Worm (Caenorhabditis elegans): ENCODE measurements around the gene K08D8.5.
A peak's percentile ranks its signal among the peaks of the same experiment; 100 is the strongest.

The K08D8.5 gene

DNA sequence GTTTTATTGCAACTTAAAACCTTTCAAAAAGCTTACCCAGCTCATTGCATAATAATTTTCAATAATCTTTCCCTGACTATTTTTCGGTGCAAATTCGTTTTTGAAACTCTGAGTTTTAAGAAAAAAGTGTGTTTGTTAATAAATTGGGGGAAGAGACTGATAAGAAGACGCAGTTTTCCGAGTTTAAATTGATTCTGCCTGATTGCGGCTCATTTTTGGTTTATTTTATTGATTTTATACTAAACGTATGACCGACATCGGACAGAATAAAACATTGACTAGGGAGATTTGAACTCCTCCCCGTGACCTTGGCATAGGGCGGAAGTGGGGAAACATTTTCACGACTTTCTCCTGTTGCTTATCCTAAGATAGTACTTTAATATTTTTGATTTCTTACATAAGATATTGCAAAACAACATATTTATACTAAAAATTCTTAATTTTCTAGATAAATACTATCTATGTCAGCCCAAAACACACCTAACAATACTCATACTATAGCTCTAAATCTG, 15.5 kb downstream of the K08D8.5 start, which contains the start of gene K08D8.7:
Gene K08D8.7, plus strand, starts transcription at position 462 of the 512 bp plus-strand sequence.
- no peak for TF ChIP-seq elt-3 (tag; optimal IDR thresholded peaks at IDR 0.05)
- no peak for TF ChIP-seq ZK546.5 (tag; optimal IDR thresholded peaks at IDR 0.05)
- no peak for TF ChIP-seq mdl-1 (tag; optimal IDR thresholded peaks at IDR 0.05)
- TF ChIP-seq fos-1 (tag; optimal IDR thresholded peaks at IDR 0.05): peak; percentile 70
- no peak for TF ChIP-seq ztf-4 (tag; optimal IDR thresholded peaks at IDR 0.05)

DNA sequence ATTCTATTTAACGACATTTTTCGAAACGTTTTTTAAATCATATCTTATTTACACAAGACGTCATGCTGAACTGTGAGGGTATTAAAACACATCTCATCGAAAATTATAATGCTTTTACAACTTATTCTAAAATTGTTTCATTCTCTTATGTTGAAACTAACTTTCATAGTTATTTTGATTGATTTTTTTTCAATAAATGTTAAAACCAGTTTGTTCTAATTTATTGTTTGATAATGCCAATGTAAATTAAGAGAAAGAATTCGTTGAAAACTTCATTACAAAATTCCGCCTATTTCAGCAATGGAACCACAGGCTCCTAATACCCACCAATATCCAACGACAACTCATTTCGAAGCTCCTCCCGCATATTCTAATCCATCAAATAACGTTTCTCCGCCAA, 16.9 kb downstream of the K08D8.5 start, which contains the start of gene K08D8.11:
Gene K08D8.11, plus strand, starts transcription at position 301 of the 400 bp plus-strand sequence.
- TF ChIP-seq mdl-1 (tag; optimal IDR thresholded peaks at IDR 0.05) (no peak), ZK546.5 (tag; optimal IDR thresholded peaks at IDR 0.05) (no peak), nhr-11 (tag; optimal IDR thresholded peaks at IDR 0.05) (no peak), sem-4 (tag; optimal IDR thresholded peaks at IDR 0.05) (no peak)

DNA sequence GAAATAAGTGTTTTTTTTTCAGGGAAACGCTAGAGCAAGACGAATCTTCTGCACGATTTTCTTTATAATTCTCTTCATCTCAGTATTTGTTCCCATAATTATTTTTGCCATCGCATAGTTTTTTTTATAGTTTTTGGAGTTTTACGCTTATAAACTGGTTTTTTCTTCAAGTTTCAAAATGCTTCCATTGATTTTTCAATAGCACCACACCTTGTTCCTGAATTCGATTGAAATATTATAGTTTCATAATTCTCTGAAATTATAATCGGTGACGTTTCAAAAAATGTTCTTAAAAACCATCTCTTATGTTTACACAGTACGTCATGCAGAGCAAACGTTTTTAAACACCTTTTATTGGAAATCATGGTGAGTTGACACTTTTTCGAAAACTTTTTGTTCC, 18.8 kb downstream of the K08D8.5 start, which contains the start of gene K08D8.12:
Gene K08D8.12, plus strand, starts transcription at position 301 of the 400 bp plus-strand sequence.
- TF ChIP-seq fos-1 (tag; optimal IDR thresholded peaks at IDR 0.05) (no peak), snpc-4 (tag; optimal IDR thresholded peaks at IDR 0.05) (no peak), gmeb-1 (tag; optimal IDR thresholded peaks at IDR 0.05) (no peak)

DNA sequence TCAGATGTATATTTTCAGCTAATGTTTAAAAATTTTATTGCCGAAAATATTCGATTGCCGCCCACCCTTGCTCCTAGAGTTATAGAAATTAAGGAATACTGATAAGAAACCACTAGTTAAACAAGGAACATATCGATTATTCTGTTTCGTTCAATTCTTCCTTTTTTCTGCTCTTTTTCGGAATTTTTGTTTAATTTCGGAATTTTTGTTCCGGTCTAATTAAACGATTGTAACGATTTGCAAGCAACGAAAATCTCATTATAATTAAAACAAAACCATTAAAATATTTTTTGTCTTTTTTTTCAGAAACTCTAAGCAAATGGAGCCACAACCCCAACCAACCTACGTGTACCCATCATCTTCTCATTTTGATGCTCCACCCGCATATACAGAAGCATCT, 19.7 kb downstream of the K08D8.5 start, which contains the start of gene K08D8.1:
Gene K08D8.1, plus strand, starts transcription at position 301 of the 400 bp plus-strand sequence.
- TF ChIP-seq nhr-6 (tag; optimal IDR thresholded peaks at IDR 0.05) (no peak), fos-1 (tag; optimal IDR thresholded peaks at IDR 0.05) (no peak), aly-2 (tag; optimal IDR thresholded peaks at IDR 0.05) (no peak), lsy-2 (tag; optimal IDR thresholded peaks at IDR 0.05) (no peak), mab-5 (tag; optimal IDR thresholded peaks at IDR 0.05) (no peak), lin-11 (tag; optimal IDR thresholded peaks at IDR 0.05) (no peak), nhr-129 (tag; optimal IDR thresholded peaks at IDR 0.05) (no peak), ztf-1 (GFP tag; conservative IDR thresholded peaks at IDR 0.05) (no peak), nhr-237 (tag; optimal IDR thresholded peaks at IDR 0.05) (no peak)

DNA sequence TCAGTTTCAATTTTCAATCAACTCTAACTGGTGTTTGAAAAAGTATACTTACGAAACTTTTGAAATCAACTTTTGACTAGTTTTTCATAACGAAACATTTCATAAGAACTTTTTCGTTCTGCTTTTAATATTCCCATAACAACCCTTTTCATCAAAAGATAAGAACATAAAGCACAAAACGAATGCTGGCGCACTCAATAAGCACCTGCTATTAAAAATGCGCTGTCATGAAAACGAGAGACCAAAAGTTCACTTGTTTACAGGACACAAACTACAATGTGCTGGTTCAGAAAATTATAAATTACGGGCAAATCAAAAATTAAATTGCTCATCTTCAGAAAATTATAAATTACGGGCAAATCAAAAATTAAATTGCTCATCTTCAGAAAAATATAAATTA, 20.8 kb downstream of the K08D8.5 start:
- TF ChIP-seq F13H6.1 (tag; optimal IDR thresholded peaks at IDR 0.05) (no peak), sma-9 (GFP tag; optimal IDR thresholded peaks at IDR 0.05) (peak; percentile 89), sma-9 (tag; optimal IDR thresholded peaks at IDR 0.05) (no peak), sem-4 (tag; optimal IDR thresholded peaks at IDR 0.05) (no peak), fos-1 (tag; optimal IDR thresholded peaks at IDR 0.05) (peak; percentile 45)

DNA sequence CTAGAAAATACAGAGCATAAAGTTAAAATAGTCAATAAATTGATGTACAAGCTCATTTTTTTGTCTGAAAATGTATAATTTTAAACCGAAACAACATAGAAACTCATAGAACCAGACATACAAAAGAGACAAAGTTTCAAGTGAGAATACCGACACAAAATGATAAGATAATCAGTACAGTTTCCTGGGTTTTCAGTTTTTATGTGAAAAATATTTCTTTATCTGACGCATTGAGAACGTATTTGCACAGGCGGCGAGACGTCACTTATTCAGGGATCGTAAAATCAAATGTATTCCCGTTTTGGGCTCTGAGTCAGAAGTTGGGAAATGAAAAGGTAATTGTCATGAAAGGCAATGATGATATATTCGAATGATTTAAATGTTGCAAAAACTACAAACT, 21.5 kb downstream of the K08D8.5 start, which contains the start of gene K08D8.6:
Gene K08D8.6, minus strand, starts transcription at position 64 of the 400 bp plus-strand sequence.
- TF ChIP-seq nhr-11 (tag; optimal IDR thresholded peaks at IDR 0.05) (no peak), fos-1 (tag; optimal IDR thresholded peaks at IDR 0.05) (peak; percentile 96), sma-9 (GFP tag; optimal IDR thresholded peaks at IDR 0.05) (peak; percentile 70), sma-9 (tag; optimal IDR thresholded peaks at IDR 0.05) (no peak), ZK546.5 (tag; optimal IDR thresholded peaks at IDR 0.05) (no peak), gmeb-1 (tag; optimal IDR thresholded peaks at IDR 0.05) (peak; percentile 15)

DNA sequence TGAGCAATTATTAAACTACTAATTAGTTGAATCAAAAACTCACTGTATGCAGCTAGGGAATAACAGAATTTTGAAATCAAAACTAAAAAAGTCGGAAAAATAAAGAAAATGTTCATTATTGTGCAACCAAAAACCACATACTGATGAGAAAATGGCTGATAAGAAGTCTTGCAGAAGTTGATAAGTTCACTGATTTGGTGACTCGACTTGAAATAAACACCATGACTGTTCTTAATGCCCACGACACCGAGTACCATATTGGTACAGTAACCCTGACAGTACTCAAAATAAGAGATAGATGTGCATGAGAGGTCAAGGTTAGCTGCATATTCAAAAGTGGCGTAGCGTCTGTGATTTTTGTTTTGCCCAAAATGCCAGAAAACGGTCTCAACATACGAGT, 25.9 kb downstream of the K08D8.5 start:
- TF ChIP-seq nhr-6 (tag; optimal IDR thresholded peaks at IDR 0.05) (no peak), sma-3 (GFP tag; optimal IDR thresholded peaks at IDR 0.05) (no peak), fos-1 (tag; optimal IDR thresholded peaks at IDR 0.05) (peak; percentile 67), nhr-11 (tag; optimal IDR thresholded peaks at IDR 0.05) (no peak)

DNA sequence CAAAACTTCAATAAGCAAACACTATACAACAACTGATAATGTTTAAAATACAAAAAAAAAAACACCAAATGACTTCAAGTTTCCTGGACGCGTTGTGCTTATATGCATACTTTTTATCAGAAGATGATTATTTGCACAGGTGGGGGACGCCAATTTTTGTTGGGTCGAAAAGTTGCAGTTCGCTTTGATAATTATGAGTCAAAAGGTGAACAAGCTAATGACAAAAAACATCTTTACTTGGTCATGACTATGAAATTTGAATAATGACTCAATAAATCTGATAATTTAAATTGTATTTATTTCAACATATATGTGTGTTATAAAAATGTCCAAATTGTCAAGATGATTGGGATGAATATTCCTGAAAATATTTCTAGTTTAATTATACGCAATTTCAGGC, 28.7 kb downstream of the K08D8.5 start, which contains the start of gene ZK896.4:
Gene ZK896.4, minus strand, starts transcription at position 101 of the 400 bp plus-strand sequence.
- no peak for TF ChIP-seq lsy-2 (tag; optimal IDR thresholded peaks at IDR 0.05)
- no peak for TF ChIP-seq ZK546.5 (tag; optimal IDR thresholded peaks at IDR 0.05)
- no peak for TF ChIP-seq aly-2 (tag; optimal IDR thresholded peaks at IDR 0.05)
- no peak for TF ChIP-seq nhr-10 (tag; optimal IDR thresholded peaks at IDR 0.05)
- TF ChIP-seq gmeb-1 (tag; optimal IDR thresholded peaks at IDR 0.05): no peak
- no peak for TF ChIP-seq Y55F3AM.14 (GFP tag; optimal IDR thresholded peaks at IDR 0.05)
- TF ChIP-seq elt-3 (tag; optimal IDR thresholded peaks at IDR 0.05): no peak

DNA sequence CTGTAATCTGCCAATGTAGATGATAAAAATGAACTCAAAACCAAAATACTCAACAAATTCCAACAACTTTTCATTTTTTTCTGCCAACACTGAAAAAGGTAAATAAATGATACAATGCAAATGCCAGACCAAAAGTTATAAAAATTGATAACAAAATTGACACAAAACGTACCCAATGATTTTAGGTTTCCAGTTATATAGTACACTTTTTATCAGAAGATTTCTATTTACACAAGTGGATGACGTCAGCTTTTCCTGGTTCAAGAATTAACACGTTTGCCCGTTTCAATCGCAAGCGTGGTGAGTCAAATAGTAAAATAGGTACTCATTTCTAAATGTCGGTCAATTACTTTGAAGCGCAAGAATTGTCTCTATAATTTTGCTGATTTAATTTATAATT, 32.4 kb downstream of the K08D8.5 start, which contains the start of gene ZK896.5:
Gene ZK896.5, minus strand, starts transcription at position 89 of the 400 bp plus-strand sequence.
- no peak for TF ChIP-seq sma-3 (GFP tag; optimal IDR thresholded peaks at IDR 0.05)
- TF ChIP-seq ceh-16 (tag; optimal IDR thresholded peaks at IDR 0.05): no peak
- no peak for TF ChIP-seq blmp-1 (tag; optimal IDR thresholded peaks at IDR 0.05; ENCODE audit: insufficient read depth)
- TF ChIP-seq unc-62 (GFP tag; optimal IDR thresholded peaks at IDR 0.05): no peak
- TF ChIP-seq snpc-4 (tag; optimal IDR thresholded peaks at IDR 0.05): no peak
- no peak for TF ChIP-seq nhr-77 (tag; optimal IDR thresholded peaks at IDR 0.05)
- TF ChIP-seq C34F6.9 (tag; optimal IDR thresholded peaks at IDR 0.05): no peak
- no peak for TF ChIP-seq dmd-4 (tag; optimal IDR thresholded peaks at IDR 0.05)
- peak; percentile 18 for TF ChIP-seq crh-2 (tag; optimal IDR thresholded peaks at IDR 0.05)
- no peak for TF ChIP-seq unc-39 (tag; optimal IDR thresholded peaks at IDR 0.05)
- TF ChIP-seq nhr-21 (tag; optimal IDR thresholded peaks at IDR 0.05): no peak
- no peak for TF ChIP-seq ama-1 (optimal IDR thresholded peaks at IDR 0.05)
- no peak for TF ChIP-seq peb-1 (tag; optimal IDR thresholded peaks at IDR 0.05)
- TF ChIP-seq nhr-129 (tag; optimal IDR thresholded peaks at IDR 0.05): no peak
- peak; percentile 88 for TF ChIP-seq fos-1 (tag; optimal IDR thresholded peaks at IDR 0.05)
- TF ChIP-seq unc-55 (GFP tag; optimal IDR thresholded peaks at IDR 0.05): no peak

Data from whole organism, L2 larva.